Fruit fly (Drosophila melanogaster): ENCODE measurements around the gene CG12316.

The CG12316 gene

DNA sequence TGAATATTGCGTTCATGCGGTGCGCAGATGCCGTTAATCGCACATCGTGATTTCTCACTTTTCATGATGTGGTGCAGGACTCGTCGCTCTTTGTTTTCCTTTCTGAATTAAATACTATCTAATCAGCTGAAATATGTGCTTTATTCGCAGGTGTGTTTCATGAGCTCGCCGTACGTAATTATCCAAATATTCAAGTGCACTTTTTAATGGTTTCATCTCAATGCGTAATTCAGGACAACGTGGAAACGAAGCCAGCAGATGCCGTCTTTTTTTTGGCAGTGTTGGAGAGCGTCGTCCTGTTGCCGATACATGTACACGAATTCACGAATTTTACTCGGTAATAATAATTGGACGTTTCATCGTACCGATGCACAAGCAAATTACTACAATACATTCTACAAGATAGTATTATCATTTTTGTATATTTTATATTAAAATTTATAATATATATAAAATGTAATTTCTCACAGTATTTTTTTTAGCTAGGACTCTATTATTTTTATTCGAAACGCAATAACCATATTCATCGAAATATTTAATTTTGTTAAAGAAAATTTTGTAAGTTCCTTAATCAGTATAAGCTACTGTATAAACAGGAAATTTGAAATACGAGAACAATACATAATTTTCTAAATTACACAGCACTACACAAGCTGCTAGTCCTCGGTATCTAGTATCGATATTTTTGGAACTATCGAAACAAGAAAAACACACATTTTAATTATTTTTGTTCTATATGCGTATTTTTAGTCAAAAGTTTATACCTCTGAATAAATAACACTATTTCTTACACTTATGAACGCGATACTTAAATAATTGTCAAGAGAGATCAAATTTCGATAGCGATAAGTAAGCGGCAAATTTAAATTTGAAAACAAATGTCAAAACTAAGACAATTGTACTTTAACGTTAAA, at the start of gene CG12316 (continued):
- TF ChIP-seq CG4282 (GFP tag; optimal IDR thresholded peaks at IDR 0.05), result peak; percentile 72
- peak; percentile 91 for TF ChIP-seq Oli (tag; optimal IDR thresholded peaks at IDR 0.05)
- peak; percentile 76 for TF ChIP-seq gsb (GFP tag; IDR thresholded peaks at IDR 0.05)
- no peak for TF ChIP-seq CG10321 (GFP tag; IDR thresholded peaks at IDR 0.05)
- TF ChIP-seq onecut (GFP tag; IDR thresholded peaks at IDR 0.05), result peak; percentile 91
- peak; percentile 75 for TF ChIP-seq Hey (tag; optimal IDR thresholded peaks at IDR 0.05)
- TF ChIP-seq CG1792 (GFP tag; optimal IDR thresholded peaks at IDR 0.05), result peak; percentile 84
- no peak for TF ChIP-seq abd-A (tag; optimal IDR thresholded peaks at IDR 0.05)
- peak; percentile 92 for TF ChIP-seq CG12659 (GFP tag; optimal IDR thresholded peaks at IDR 0.05)
- peak; percentile 95 for TF ChIP-seq Mad (GFP tag; optimal IDR thresholded peaks at IDR 0.05)
- no peak for TF ChIP-seq Tbp (GFP tag; optimal IDR thresholded peaks at IDR 0.05)
- peak; percentile 83 for TF ChIP-seq CG4404 (GFP tag; IDR thresholded peaks at IDR 0.05)
- no peak for TF ChIP-seq pita (GFP tag; optimal IDR thresholded peaks at IDR 0.05)
- TF ChIP-seq CG7987 (GFP tag; optimal IDR thresholded peaks at IDR 0.05), result peak; percentile 85
- TF ChIP-seq CG18599 (GFP tag; optimal IDR thresholded peaks at IDR 0.05), result peak; percentile 96
- TF ChIP-seq CG7928 (GFP tag; optimal IDR thresholded peaks at IDR 0.05), result peak; percentile 55
- peak; percentile 73 for TF ChIP-seq tgo (GFP tag; IDR thresholded peaks at IDR 0.05)
- TF ChIP-seq chif (GFP tag; optimal IDR thresholded peaks at IDR 0.05), result peak; percentile 86 to 92
- peak; percentile 83 for TF ChIP-seq ranshi (GFP tag; IDR thresholded peaks at IDR 0.05)
- TF ChIP-seq rib (GFP tag; IDR thresholded peaks at IDR 0.05), result peak; percentile 58
- TF ChIP-seq emc (GFP tag; optimal IDR thresholded peaks at IDR 0.05), result peak; percentile 68
- peak; percentile 61; the same call in 1 of the 3 replicates for TF ChIP-seq CG6175 (GFP tag; IDR thresholded peaks at IDR 0.05)
- TF ChIP-seq CG16813 (GFP tag; IDR thresholded peaks at IDR 0.05; ENCODE audit: partially characterized antibody), result peak; percentile 80
- peak; percentile 100 for TF ChIP-seq CG4820 (GFP tag; optimal IDR thresholded peaks at IDR 0.05)
- TF ChIP-seq CG11398 (GFP tag; optimal IDR thresholded peaks at IDR 0.05), result peak; percentile 91
- TF ChIP-seq fd64A (GFP tag; optimal IDR thresholded peaks at IDR 0.05), result peak; percentile 92
- peak; percentile 60 for TF ChIP-seq CG4730 (GFP tag; IDR thresholded peaks at IDR 0.05)
- 0 out of 2 replicates have a peak, but pooled peaks have one; percentile 17 for TF ChIP-seq ro (GFP tag; IDR thresholded peaks at IDR 0.05)
- peak; percentile 9 for TF ChIP-seq slou (GFP tag; optimal IDR thresholded peaks at IDR 0.05)
- TF ChIP-seq CG12769 (tag; optimal IDR thresholded peaks at IDR 0.05), result peak; percentile 91
- peak; percentile 79 for TF ChIP-seq CG10274 (GFP tag; optimal IDR thresholded peaks at IDR 0.05)
- peak; percentile 50; the same call in 2 of the 3 replicates for TF ChIP-seq B-H1 (GFP tag; IDR thresholded peaks at IDR 0.05)
- TF ChIP-seq Hr3 (GFP tag; optimal IDR thresholded peaks at IDR 0.05), result peak; percentile 85
- peak; percentile 91 for TF ChIP-seq chm (GFP tag; IDR thresholded peaks at IDR 0.05)
- peak; percentile 71 for TF ChIP-seq CG4617 (GFP tag; optimal IDR thresholded peaks at IDR 0.05; ENCODE audit: borderline replicate concordance)
- peak; percentile 76 for TF ChIP-seq CG11093 (GFP tag; IDR thresholded peaks at IDR 0.05)
- peak; percentile 88 for TF ChIP-seq ara (GFP tag; IDR thresholded peaks at IDR 0.05)
- TF ChIP-seq CG11085 (GFP tag; IDR thresholded peaks at IDR 0.05), result no peak
- peak; percentile 70 for TF ChIP-seq knrl (GFP tag; IDR thresholded peaks at IDR 0.05; ENCODE audit: partially characterized antibody)
- no peak for TF ChIP-seq crol (GFP tag; IDR thresholded peaks at IDR 0.05)
- peak; percentile 72 for TF ChIP-seq CG12236 (GFP tag; optimal IDR thresholded peaks at IDR 0.05)
- peak; percentile 86 for TF ChIP-seq az2 (GFP tag; optimal IDR thresholded peaks at IDR 0.05)
- TF ChIP-seq Sox102F (GFP tag; optimal IDR thresholded peaks at IDR 0.05), result peak; percentile 89
- TF ChIP-seq Ets97D (GFP tag; optimal IDR thresholded peaks at IDR 0.05), result peak; percentile 70
- peak; percentile 94 for TF ChIP-seq CG12299 (tag; optimal IDR thresholded peaks at IDR 0.05)
- TF ChIP-seq D (optimal IDR thresholded peaks at IDR 0.05), result peak; percentile 23
- peak; percentile 93 for TF ChIP-seq D (GFP tag; optimal IDR thresholded peaks at IDR 0.05)
- 0 out of 2 replicates have a peak, but pooled peaks have one; percentile 24 for TF ChIP-seq Poxn (GFP tag; IDR thresholded peaks at IDR 0.05)
- peak; percentile 92 for TF ChIP-seq CG17361 (GFP tag; IDR thresholded peaks at IDR 0.05)
